Worm (Caenorhabditis elegans) whole organism, L2 larva: ENCODE measurements around the gene rpia-1.

Source experiments
- R02D3.7 ChIP-seq: fragments of 150-350 bp; optimal IDR thresholded peaks from 2 replicates; lab custom pipeline; 2014; ENCODE audit warnings: missing biosample characterization, missing genetic modification characterization
- lsy-2 ChIP-seq, 2 experiments: fragments of 150-350 bp in 1 of 2; sonication (generic microtip) in 1 of 2; optimal IDR thresholded peaks; 2 replicates each; lab custom pipeline; 2014 to 2017; ENCODE audit warnings: missing biosample characterization in 2 of 2, missing genetic modification characterization in 2 of 2
- snpc-4 ChIP-seq: fragments of 150-350 bp; optimal IDR thresholded peaks from 2 replicates; lab custom pipeline; 2014; ENCODE audit warnings: missing biosample characterization, missing genetic modification characterization
- unc-62 ChIP-seq: fragments of 150-350 bp; optimal IDR thresholded peaks from 2 replicates; lab custom pipeline; 2014; ENCODE audit warnings: missing biosample characterization, missing genetic modification reagents, missing genetic modification characterization
- zag-1 ChIP-seq: fragments of 150-350 bp; optimal IDR thresholded peaks from 2 replicates; lab custom pipeline; 2014; ENCODE audit warnings: missing biosample characterization, missing genetic modification characterization

DNA sequence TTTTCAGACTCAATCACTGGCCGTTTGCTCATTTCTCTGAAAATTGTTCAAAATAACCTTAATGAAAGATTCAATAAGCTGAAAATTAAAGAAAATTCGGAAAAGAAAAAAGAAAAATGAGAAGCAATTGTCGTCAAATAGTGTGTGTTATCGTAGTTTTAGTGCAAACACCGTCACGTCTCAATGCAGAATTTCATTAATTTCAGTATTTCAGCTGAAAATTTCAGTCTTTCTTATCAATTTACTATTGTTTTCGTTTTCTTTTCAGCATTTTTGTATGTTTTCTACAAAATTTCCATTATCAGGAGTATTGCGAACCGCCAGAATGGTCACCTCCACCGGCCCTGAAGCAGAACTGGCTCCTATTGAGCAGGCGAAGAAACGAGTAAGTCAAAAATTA, at the start of gene rpia-1, which contains the start of gene B0280.9:
- TF ChIP-seq unc-62 (GFP tag; lab: Kevin White, UChicago) (no peak), R02D3.7 (tag; lab: Kevin White, UChicago) (no peak), lsy-2 (tag; optimal IDR thresholded peaks at IDR 0.05; lab: Kevin White, UChicago) (peak; percentile 81 to 95), zag-1 (tag; lab: Kevin White, UChicago) (no peak), snpc-4 (tag; lab: Kevin White, UChicago) (no peak)
